Fruit fly (Drosophila melanogaster) whole organism, prepupa: Measurements from ENCODE around the gene Cep135.

ENCODE experiments used
- CG10631 ChIP-seq: fragments of 200-800 bp; sonication (Bioruptor generic); optimal IDR thresholded peaks from 2 replicates; lab custom pipeline; 2016; ENCODE audit warnings: missing biosample characterization, missing genetic modification characterization
- CG11294 ChIP-seq: fragments of 200-800 bp; sonication (Bioruptor generic); IDR thresholded peaks from 2 replicates; pipeline ENCODE4 v1.3.6; 2022; ENCODE audit warnings: missing biosample characterization, missing genetic modification characterization
- CG11762 ChIP-seq: fragments of 200-800 bp; sonication (Bioruptor generic); optimal IDR thresholded peaks from 3 replicates; lab custom pipeline; 2016; ENCODE audit warnings: missing biosample characterization, missing genetic modification characterization; ENCODE audit not compliant: insufficient read depth
- CG15336 ChIP-seq: fragments of 200-800 bp; sonication (Bioruptor generic); IDR thresholded peaks from 2 replicates; pipeline ENCODE4 v1.3.6; 2022; ENCODE audit warnings: missing biosample characterization, missing genetic modification characterization
- CG16779 ChIP-seq: fragments of 200-800 bp; sonication (Bioruptor generic); optimal IDR thresholded peaks from 3 replicates; lab custom pipeline; 2017; ENCODE audit warnings: missing biosample characterization, mild to moderate bottlenecking, missing genetic modification characterization
- CG6163 ChIP-seq: fragments of 200-800 bp; sonication (Bioruptor generic); IDR thresholded peaks from 3 replicates; pipeline ENCODE4 v1.3.6; 2022; ENCODE audit warnings: missing biosample characterization, missing genetic modification characterization
- CG6276 ChIP-seq: fragments of 200-800 bp; sonication (Bioruptor generic); optimal IDR thresholded peaks from 2 replicates; lab custom pipeline; 2017; ENCODE audit warnings: missing biosample characterization, mild to moderate bottlenecking, missing genetic modification characterization
- CG6808 ChIP-seq: fragments of 200-800 bp; sonication (Bioruptor generic); optimal IDR thresholded peaks from 3 replicates; lab custom pipeline; 2017; ENCODE audit warnings: missing biosample characterization, missing genetic modification characterization, mild to moderate bottlenecking, moderate library complexity, missing genetic modification reagents
- CG6854 ChIP-seq: fragments of 200-800 bp; sonication (Bioruptor generic); optimal IDR thresholded peaks from 2 replicates; lab custom pipeline; 2017; ENCODE audit warnings: missing biosample characterization, mild to moderate bottlenecking, missing genetic modification characterization
- CG8632 ChIP-seq: fragments of 200-800 bp; sonication (Bioruptor generic); optimal IDR thresholded peaks from 3 replicates; lab custom pipeline; 2016; ENCODE audit warnings: missing biosample characterization, missing genetic modification characterization
- CG9139 ChIP-seq: fragments of 200-800 bp; sonication (Bioruptor generic); optimal IDR thresholded peaks from 3 replicates; lab custom pipeline; 2017; ENCODE audit warnings: missing biosample characterization, mild to moderate bottlenecking, missing genetic modification characterization
- Eip75B ChIP-seq: fragments of 200-800 bp; sonication (Bioruptor generic); optimal IDR thresholded peaks from 3 replicates; lab custom pipeline; 2016; ENCODE audit warnings: missing biosample characterization, missing genetic modification characterization
- Eip78C ChIP-seq: fragments of 200-800 bp; sonication (Bioruptor generic); peaks from one replicate; lab custom pipeline; 2016; ENCODE audit warnings: missing biosample characterization, missing genetic modification characterization
- Ets21C ChIP-seq: fragments of 200-800 bp; sonication (Bioruptor generic); optimal IDR thresholded peaks from 3 replicates; lab custom pipeline; 2016; ENCODE audit warnings: missing biosample characterization, missing genetic modification characterization
- Hr39 ChIP-seq: fragments of 200-800 bp; sonication (Bioruptor generic); optimal IDR thresholded peaks from 2 replicates; lab custom pipeline; 2016; ENCODE audit warnings: missing biosample characterization, missing genetic modification characterization
- Hr4 ChIP-seq: fragments of 200-800 bp; sonication (Bioruptor generic); optimal IDR thresholded peaks from 3 replicates; lab custom pipeline; 2016; ENCODE audit warnings: missing biosample characterization, missing genetic modification characterization
- Smox ChIP-seq: fragments of 200-800 bp; sonication (Bioruptor generic); optimal IDR thresholded peaks from 3 replicates; lab custom pipeline; 2016; ENCODE audit warnings: missing biosample characterization, missing genetic modification characterization
- Sox14 ChIP-seq: fragments of 200-800 bp; sonication (Bioruptor generic); optimal IDR thresholded peaks from 3 replicates; lab custom pipeline; 2016; ENCODE audit warnings: missing biosample characterization, missing genetic modification characterization
- cyc ChIP-seq: fragments of 200-800 bp; sonication (Bioruptor generic); optimal IDR thresholded peaks from 3 replicates; lab custom pipeline; 2016; ENCODE audit warnings: missing biosample characterization, missing genetic modification characterization
- dac ChIP-seq: fragments of 200-800 bp; sonication (Bioruptor generic); optimal IDR thresholded peaks from 2 replicates; lab custom pipeline; 2017; ENCODE audit warnings: missing biosample characterization, mild to moderate bottlenecking, missing genetic modification characterization
- eg ChIP-seq: fragments of 200-800 bp; sonication (Bioruptor generic); IDR thresholded peaks from 3 replicates; pipeline ENCODE4 v1.3.6; 2022; ENCODE audit warnings: missing biosample characterization, missing genetic modification characterization
- esn ChIP-seq: fragments of 200-800 bp; sonication (Bioruptor generic); optimal IDR thresholded peaks from 2 replicates; lab custom pipeline; 2016; ENCODE audit warnings: missing biosample characterization, mild to moderate bottlenecking, missing genetic modification characterization, moderate library complexity
- fd85E ChIP-seq: fragments of 200-800 bp; sonication (Bioruptor generic); optimal IDR thresholded peaks from 3 replicates; lab custom pipeline; 2016; ENCODE audit warnings: missing biosample characterization, missing genetic modification characterization
- fkh ChIP-seq: fragments of 200-800 bp; sonication (Bioruptor generic); optimal IDR thresholded peaks from 3 replicates; lab custom pipeline; 2017; ENCODE audit warnings: missing biosample characterization, mild to moderate bottlenecking, missing genetic modification characterization, moderate library complexity
- net ChIP-seq: fragments of 200-800 bp; sonication (Bioruptor generic); optimal IDR thresholded peaks from 3 replicates; lab custom pipeline; 2016; ENCODE audit warnings: missing biosample characterization, missing genetic modification characterization
- salr ChIP-seq, 2 experiments: fragments of 200-800 bp; sonication (Bioruptor generic); optimal IDR thresholded peaks; 3 replicates each; lab custom pipeline; 2016 to 2018; ENCODE audit warnings: missing biosample characterization in 2 of 2, missing genetic modification characterization in 2 of 2, mild to moderate bottlenecking in 1 of 2
- svp ChIP-seq: fragments of 200-800 bp; sonication (Bioruptor generic); peaks from one replicate; lab custom pipeline; 2016; ENCODE audit warnings: missing biosample characterization, missing genetic modification characterization

Cep135 gene

DNA sequence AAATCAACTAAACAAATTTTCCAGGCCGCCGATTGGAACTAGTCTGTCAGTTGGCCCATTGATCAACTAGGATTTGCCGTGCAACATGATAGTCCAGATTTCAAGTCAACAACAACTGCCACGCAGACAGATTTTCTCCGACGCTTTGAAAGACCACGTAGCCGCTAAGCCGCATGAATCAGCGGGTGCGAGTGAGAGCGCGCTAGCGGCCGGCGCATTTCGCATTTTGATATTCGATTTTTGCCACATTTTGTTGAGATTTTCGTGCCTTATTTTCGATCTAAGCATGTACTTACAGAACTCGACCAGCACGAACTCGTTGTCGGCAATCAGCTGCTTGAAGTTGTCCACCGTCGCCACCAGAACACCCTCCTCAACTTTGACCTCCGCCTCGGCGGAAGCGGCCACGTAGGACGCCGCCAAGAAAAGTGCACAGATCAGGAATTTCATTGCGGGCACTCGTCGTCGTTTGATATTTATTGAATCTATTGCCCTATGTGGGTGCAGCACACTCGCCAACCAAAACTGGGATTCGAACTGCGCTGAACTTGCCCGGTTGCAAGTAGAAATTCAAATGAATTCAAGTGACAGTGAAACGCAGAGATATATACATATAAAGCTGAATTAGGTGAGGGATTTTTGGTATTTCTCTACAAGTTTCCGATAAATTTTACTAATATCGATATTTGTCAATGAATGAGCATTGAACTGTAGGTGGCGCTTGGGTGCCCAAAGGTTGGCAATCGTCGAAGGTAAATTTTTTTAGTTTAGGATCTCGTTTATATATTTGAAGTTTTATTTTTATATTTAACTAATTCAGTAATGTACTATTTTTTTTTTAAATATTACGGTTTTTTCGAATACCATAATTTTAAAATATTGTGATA lies 25.7 kb downstream of the Cep135 start, which contains the start of gene Pdi (continued):
- TF ChIP-seq Eip78C (GFP tag; lab: Kevin White, UChicago) (peak; percentile 81), eg (GFP tag; lab: Robert Waterston, UW) (no peak; the same call in 2 of the 3 replicates), CG8632 (GFP tag; lab: Kevin White, UChicago) (no peak), svp (GFP tag; lab: Kevin White, UChicago) (peak; percentile 82), Hr4 (no peak), CG6276 (no peak), dac (no peak), Smox (GFP tag; lab: Kevin White, UChicago) (no peak), CG6808 (peak; percentile 9), Ets21C (GFP tag; lab: Kevin White, UChicago) (no peak)

DNA sequence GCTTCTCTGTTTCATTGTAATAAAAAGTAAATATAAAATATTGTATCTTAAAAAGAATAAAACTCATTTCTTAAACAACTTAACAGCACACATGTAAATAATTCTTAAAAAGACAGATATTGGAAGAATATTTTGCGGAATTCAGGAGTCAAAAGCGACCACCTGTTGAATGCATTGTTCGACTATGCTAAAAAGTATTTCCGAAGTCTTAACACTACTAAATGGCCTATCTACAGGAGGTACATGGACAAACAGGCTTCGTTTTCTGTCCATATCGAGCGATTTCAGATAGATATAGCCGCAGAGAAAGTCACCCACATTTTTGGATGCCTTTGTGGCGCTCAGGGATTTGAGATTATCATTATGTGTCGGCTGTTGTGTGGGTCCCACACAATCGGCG lies 26.6 kb downstream of the Cep135 start:
- no peak for TF ChIP-seq Eip75B (GFP tag; lab: Kevin White, UChicago)
- peak; percentile 23 for TF ChIP-seq Eip78C (GFP tag; lab: Kevin White, UChicago)
- TF ChIP-seq, all 60 proteins: peak for 1

DNA sequence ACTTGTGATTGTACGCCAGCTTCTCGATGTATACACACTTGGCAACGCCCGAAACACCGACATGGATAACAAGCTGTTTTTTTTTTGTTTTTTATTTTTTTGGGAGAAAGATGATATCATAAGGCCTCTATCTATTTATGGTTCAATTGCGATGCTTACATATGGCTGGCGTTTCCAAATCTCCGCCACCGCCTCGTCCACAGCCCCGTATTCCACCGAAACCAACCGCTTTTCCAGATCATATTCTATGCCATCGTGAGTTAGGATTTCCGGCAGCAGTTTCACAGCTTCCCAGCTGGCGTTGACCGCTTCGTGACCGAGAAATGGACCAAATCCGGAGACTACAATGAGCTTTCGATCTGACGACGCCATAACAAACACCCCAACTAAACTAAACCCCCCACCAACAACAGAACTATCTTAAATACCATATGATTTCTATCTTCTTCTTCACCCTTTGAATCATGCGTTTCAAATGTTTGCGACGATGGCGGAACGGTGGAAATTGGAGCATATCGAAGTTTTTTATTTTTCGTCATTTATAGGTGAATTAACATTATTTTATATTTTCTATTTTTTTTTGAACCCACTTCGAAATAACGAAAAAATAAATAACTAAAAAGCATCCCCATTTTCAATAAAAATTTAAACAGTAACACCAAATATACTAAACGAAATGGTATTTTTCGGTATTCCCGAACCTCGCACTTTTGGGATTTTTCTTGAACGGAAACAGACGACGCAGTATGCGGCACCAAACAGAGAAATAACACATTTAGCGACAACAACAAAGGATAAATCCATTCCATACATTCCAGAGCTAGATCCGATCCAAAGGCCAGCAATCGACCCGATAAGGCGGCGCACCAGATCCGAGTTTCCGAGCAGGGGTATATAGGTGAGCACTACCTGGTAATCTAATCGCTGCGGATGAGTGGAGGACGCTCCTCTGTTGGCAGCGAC lies 27.4 kb downstream of the Cep135 start, which contains the start of the genes CG32147 and Pex3:
TSS of gene CG32147 (minus strand) at position 422 of the 963 bp plus-strand sequence.
TSS of gene Pex3 (plus strand) at position 718 of the 963 bp plus-strand sequence.
- TF ChIP-seq net (GFP tag; lab: Kevin White, UChicago) (no peak), esn (GFP tag; lab: Kevin White, UChicago) (peak; percentile 4), CG9139 (GFP tag; lab: Kevin White, UChicago) (no peak), svp (GFP tag; lab: Kevin White, UChicago) (peak; percentile 49), Eip75B (GFP tag; lab: Kevin White, UChicago) (no peak), dac (no peak), CG6163 (GFP tag; lab: Robert Waterston, UW) (no peak), eg (GFP tag; lab: Robert Waterston, UW) (no peak; the same call in 2 of the 3 replicates), Sox14 (GFP tag; lab: Kevin White, UChicago) (peak; percentile 67), CG6854 (GFP tag; lab: Kevin White, UChicago) (peak; percentile 43), salr (GFP tag; optimal IDR thresholded peaks at IDR 0.05; lab: Kevin White, UChicago) (no peak), CG6808 (peak; percentile 26), CG10631 (GFP tag; lab: Kevin White, UChicago) (no peak), Eip78C (GFP tag; lab: Kevin White, UChicago) (peak; percentile 39), cyc (GFP tag; lab: Kevin White, UChicago) (no peak), Hr39 (no peak)

DNA sequence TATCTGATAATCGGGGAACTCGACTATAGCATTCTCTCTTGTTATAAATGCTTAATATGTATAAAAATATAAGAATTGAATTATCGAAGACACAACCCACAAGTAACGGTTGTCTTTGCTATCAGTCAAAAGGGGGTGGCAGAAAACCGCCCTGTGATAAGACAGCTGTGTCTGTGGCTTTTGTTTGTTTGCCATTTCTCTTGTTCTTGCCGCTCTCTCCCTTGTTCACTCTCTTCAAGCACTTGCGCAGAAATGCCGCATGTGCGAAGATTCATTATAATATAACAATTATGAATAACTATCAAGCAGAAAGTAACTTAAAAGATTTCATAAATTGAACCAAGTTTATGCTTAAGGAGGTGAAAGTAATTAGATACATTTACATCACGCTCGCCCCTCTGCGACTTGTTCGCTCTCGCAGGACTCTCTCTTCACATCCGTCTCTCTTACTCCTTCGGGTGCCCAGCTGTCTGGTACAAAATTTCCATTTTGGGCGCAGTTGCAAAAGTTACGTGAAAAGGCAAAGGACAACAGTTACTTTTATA lies 30.2 kb downstream of the Cep135 start, which contains the start of gene FucTA:
TSS of gene FucTA (plus strand) at position 495 of the 545 bp plus-strand sequence.
- TF ChIP-seq CG15336 (GFP tag; lab: Robert Waterston, UW): no peak
- TF ChIP-seq CG11762 (GFP tag; lab: Kevin White, UChicago): no peak
- TF ChIP-seq salr (GFP tag; optimal IDR thresholded peaks at IDR 0.05; lab: Kevin White, UChicago): no peak
- no peak for TF ChIP-seq CG16779 (tag; lab: Kevin White, UChicago)
- TF ChIP-seq net (GFP tag; lab: Kevin White, UChicago): no peak
- no peak for TF ChIP-seq svp (GFP tag; lab: Kevin White, UChicago)
- TF ChIP-seq fkh (GFP tag; lab: Kevin White, UChicago): no peak
- no peak for TF ChIP-seq Eip78C (GFP tag; lab: Kevin White, UChicago)
- TF ChIP-seq Smox (GFP tag; lab: Kevin White, UChicago): no peak
- TF ChIP-seq CG11294 (GFP tag; lab: Robert Waterston, UW): no peak
- no peak for TF ChIP-seq fd85E (GFP tag; lab: Kevin White, UChicago)
- TF ChIP-seq, all 60 proteins: peak for 0
